Worm (Caenorhabditis elegans): ENCODE data around the gene cnx-1.
A peak's percentile ranks its signal among the peaks of the same experiment; 100 is the strongest.

- TF ChIP-seq lin-39 (tag; optimal IDR thresholded peaks at IDR 0.05) (no peak), mdl-1 (tag; optimal IDR thresholded peaks at IDR 0.05) (no peak), ztf-11 (tag; optimal IDR thresholded peaks at IDR 0.05) (no peak), ztf-4 (tag; optimal IDR thresholded peaks at IDR 0.05) (peak; percentile 46), aly-2 (tag; optimal IDR thresholded peaks at IDR 0.05) (no peak), nhr-237 (tag; optimal IDR thresholded peaks at IDR 0.05) (no peak), nhr-25 (tag; optimal IDR thresholded peaks at IDR 0.05) (no peak), unc-55 (GFP tag; optimal IDR thresholded peaks at IDR 0.05) (no peak), lin-13 (GFP tag; optimal IDR thresholded peaks at IDR 0.05) (peak; percentile 37), nhr-6 (tag; optimal IDR thresholded peaks at IDR 0.05) (no peak)
Measured at ce11 chrIII:9804997-9805610, 11.8 kb downstream of the cnx-1 start, which contains the start of gene riok-3.
